Fruit fly (Drosophila melanogaster) whole organism, embryonic: ENCODE results near the gene CG32278.

Experiments used
- CG10979 ChIP-seq: fragments of 200-800 bp; sonication (Bioruptor generic); optimal IDR thresholded peaks from 2 replicates; lab custom pipeline; 2018; ENCODE audit warnings: missing biosample characterization, mild to moderate bottlenecking, missing genetic modification characterization, moderate library complexity
- CG14667 ChIP-seq: fragments of 200-800 bp; sonication (Bioruptor generic); IDR thresholded peaks from 2 replicates; pipeline ENCODE4 v1.3.6; 2022; ENCODE audit warnings: missing biosample characterization, missing genetic modification characterization
- CG15696 ChIP-seq: fragments of 200-800 bp; sonication (Bioruptor generic); optimal IDR thresholded peaks from 2 replicates; lab custom pipeline; 2019; ENCODE audit warnings: missing biosample characterization, mild to moderate bottlenecking, missing genetic modification characterization, moderate library complexity
- CG1602 ChIP-seq: fragments of 200-800 bp; sonication (Bioruptor generic); optimal IDR thresholded peaks from 3 replicates; lab custom pipeline; 2016; ENCODE audit warnings: missing biosample characterization, missing genetic modification characterization
- CG16779 ChIP-seq: fragments of 200-800 bp; sonication (Bioruptor generic); IDR thresholded peaks from 2 replicates; pipeline ENCODE4 v1.3.6; 2022; ENCODE audit warnings: missing biosample characterization, missing genetic modification characterization
- CG17359 ChIP-seq: fragments of 200-800 bp; sonication (Bioruptor generic); optimal IDR thresholded peaks from 3 replicates; lab custom pipeline; 2018; ENCODE audit warnings: missing biosample characterization, mild to moderate bottlenecking, missing genetic modification characterization, moderate library complexity
- CG17568 ChIP-seq: fragments of 200-800 bp; sonication (Bioruptor generic); optimal IDR thresholded peaks from 2 replicates; lab custom pipeline; 2018; ENCODE audit warnings: missing biosample characterization, mild to moderate bottlenecking, missing genetic modification characterization, moderate library complexity
- CG17612 ChIP-seq: fragments of 200-800 bp; sonication (Bioruptor generic); IDR thresholded peaks from 2 replicates; pipeline ENCODE4 v1.3.6; 2022; ENCODE audit warnings: missing biosample characterization, missing genetic modification characterization
- CG18476 ChIP-seq: fragments of 200-800 bp; sonication (Bioruptor generic); optimal IDR thresholded peaks from 2 replicates; lab custom pipeline; 2016; ENCODE audit warnings: missing biosample characterization, mild to moderate bottlenecking, missing genetic modification characterization
- CG3065 ChIP-seq: fragments of 200-800 bp; sonication (Bioruptor generic); optimal IDR thresholded peaks from 2 replicates; lab custom pipeline; 2016; ENCODE audit warnings: missing biosample characterization, missing genetic modification characterization
- CG3847 ChIP-seq: fragments of 200-800 bp; sonication (Bioruptor generic); IDR thresholded peaks from 2 replicates; pipeline ENCODE4 v1.3.6; 2022; ENCODE audit warnings: missing biosample characterization, missing genetic modification characterization
- CG4707 ChIP-seq: fragments of 200-800 bp; sonication (Bioruptor generic); optimal IDR thresholded peaks from 2 replicates; lab custom pipeline; 2018; ENCODE audit warnings: missing biosample characterization, mild to moderate bottlenecking, missing genetic modification characterization, moderate library complexity
- CG4820 ChIP-seq: fragments of 200-800 bp; sonication (Bioruptor generic); optimal IDR thresholded peaks from 3 replicates; lab custom pipeline; 2016; ENCODE audit warnings: missing biosample characterization, missing genetic modification characterization
- CG6175 ChIP-seq: fragments of 200-800 bp; sonication (Bioruptor generic); IDR thresholded peaks from 3 replicates; pipeline ENCODE4 v1.3.6; 2022; ENCODE audit warnings: missing biosample characterization, missing genetic modification characterization
- CG6272 ChIP-seq: fragments of 200-800 bp; sonication (Bioruptor generic); IDR thresholded peaks from 2 replicates; pipeline ENCODE4 v1.3.6; 2022; ENCODE audit warnings: missing biosample characterization, missing genetic modification characterization
- CG8388 ChIP-seq: fragments of 200-800 bp; sonication (Bioruptor generic); optimal IDR thresholded peaks from 2 replicates; lab custom pipeline; 2019; ENCODE audit warnings: missing biosample characterization, mild to moderate bottlenecking, missing genetic modification characterization, moderate library complexity
- CrebB ChIP-seq: fragments of 200-800 bp; sonication (Bioruptor generic); optimal IDR thresholded peaks from 3 replicates; lab custom pipeline; 2018; ENCODE audit warnings: missing biosample characterization, mild to moderate bottlenecking, missing genetic modification characterization
- D ChIP-seq, 2 experiments: fragments of 200-800 bp in 1 of 2; fragments of >200 bp in 1 of 2; sonication (Bioruptor generic) in 1 of 2; optimal IDR thresholded peaks; 2 replicates in 1 of 2; 3 replicates in 1 of 2; lab custom pipeline; 2017; ENCODE audit warnings: mild to moderate bottlenecking in 1 of 2, missing biosample characterization in 1 of 2, missing genetic modification characterization in 1 of 2, missing genetic modification reagents in 1 of 2
- Elba2 ChIP-seq: fragments of 200-800 bp; sonication (Bioruptor generic); optimal IDR thresholded peaks from 3 replicates; lab custom pipeline; 2016; ENCODE audit warnings: missing biosample characterization, missing genetic modification characterization
- Fer3 ChIP-seq: fragments of 200-800 bp; sonication (Bioruptor generic); optimal IDR thresholded peaks from 2 replicates; lab custom pipeline; 2018; ENCODE audit warnings: missing biosample characterization, mild to moderate bottlenecking, missing genetic modification characterization, moderate library complexity
- Gsc ChIP-seq: fragments of 200-800 bp; sonication (Bioruptor generic); IDR thresholded peaks from 2 replicates; pipeline ENCODE4 v1.3.6; 2022; ENCODE audit warnings: missing biosample characterization, missing genetic modification characterization
- Gug ChIP-seq: fragments of 200-800 bp; sonication (Bioruptor generic); IDR thresholded peaks from 4 replicates; pipeline ENCODE4 v1.3.6; 2022; ENCODE audit warnings: missing biosample characterization, missing genetic modification characterization
- H15 ChIP-seq: fragments of 200-800 bp; sonication (Bioruptor generic); IDR thresholded peaks from 3 replicates; pipeline ENCODE4 v1.3.6; 2022; ENCODE audit warnings: missing biosample characterization, missing genetic modification characterization
- HLHmδ ChIP-seq: fragments of 200-800 bp; sonication (Bioruptor generic); optimal IDR thresholded peaks from 2 replicates; lab custom pipeline; 2018; ENCODE audit warnings: missing biosample characterization, mild to moderate bottlenecking, missing genetic modification characterization, moderate library complexity
- Hmr ChIP-seq: fragments of 200-800 bp; sonication (Bioruptor generic); optimal IDR thresholded peaks from 3 replicates; lab custom pipeline; 2017; ENCODE audit warnings: mild to moderate bottlenecking, missing biosample characterization, missing genetic modification reagents, missing genetic modification characterization
- NFAT ChIP-seq: fragments of 200-800 bp; sonication (Bioruptor generic); IDR thresholded peaks from 2 replicates; pipeline ENCODE4 v1.3.6; 2022; ENCODE audit warnings: missing biosample characterization, missing genetic modification characterization
- Pdp1 ChIP-seq, 2 experiments: fragments of 200-800 bp; sonication (Bioruptor generic); optimal IDR thresholded peaks; 3 replicates each; lab custom pipeline; 2016; ENCODE audit warnings: missing biosample characterization in 2 of 2, missing genetic modification characterization in 2 of 2, mild to moderate bottlenecking in 1 of 2, moderate library complexity in 1 of 2
- Taf1 ChIP-seq: fragments of 200-800 bp; sonication (Bioruptor generic); IDR thresholded peaks from 2 replicates; pipeline ENCODE4 v1.3.6; 2022; ENCODE audit warnings: missing biosample characterization, missing genetic modification characterization
- Usf ChIP-seq: fragments of 200-800 bp; sonication (Bioruptor generic); optimal IDR thresholded peaks from 2 replicates; lab custom pipeline; 2017; ENCODE audit warnings: missing genotype, missing biosample characterization, missing genetic modification characterization
- ac ChIP-seq: fragments of 200-800 bp; sonication (Bioruptor generic); optimal IDR thresholded peaks from 3 replicates; lab custom pipeline; 2017; ENCODE audit warnings: missing biosample characterization, mild to moderate bottlenecking, missing genetic modification characterization
- az2 ChIP-seq: fragments of 200-800 bp; sonication (Bioruptor generic); optimal IDR thresholded peaks from 3 replicates; lab custom pipeline; 2016; ENCODE audit warnings: missing biosample characterization, missing genetic modification characterization
- corto ChIP-seq: fragments of 200-800 bp; sonication (Bioruptor generic); optimal IDR thresholded peaks from 2 replicates; lab custom pipeline; 2016; ENCODE audit warnings: missing biosample characterization, mild to moderate bottlenecking, missing genetic modification characterization, moderate library complexity
- dan ChIP-seq: fragments of 200-800 bp; sonication (Bioruptor generic); IDR thresholded peaks from 2 replicates; pipeline ENCODE4 v1.3.6; 2022; ENCODE audit warnings: missing biosample characterization, missing genetic modification characterization
- dm ChIP-seq: fragments of 200-800 bp; sonication (Bioruptor generic); optimal IDR thresholded peaks from 3 replicates; lab custom pipeline; 2016; ENCODE audit warnings: missing biosample characterization, missing genetic modification characterization
- esg ChIP-seq: fragments of 200-800 bp; sonication (Bioruptor generic); conservative IDR thresholded peaks from 2 replicates; pipeline ENCODE4 v1.3.6; 2022; ENCODE audit warnings: missing biosample characterization, missing genetic modification characterization
- exex ChIP-seq: fragments of 200-800 bp; sonication (Bioruptor generic); optimal IDR thresholded peaks from 4 replicates; lab custom pipeline; 2018; ENCODE audit warnings: missing biosample characterization, mild to moderate bottlenecking, missing genetic modification characterization, moderate library complexity
- gsb-n ChIP-seq: fragments of 200-800 bp; sonication (Bioruptor generic); optimal IDR thresholded peaks from 3 replicates; lab custom pipeline; 2018; ENCODE audit warnings: missing biosample characterization, mild to moderate bottlenecking, missing genetic modification characterization
- jumu ChIP-seq: fragments of 200-800 bp; sonication (Bioruptor generic); optimal IDR thresholded peaks from 3 replicates; lab custom pipeline; 2016; ENCODE audit warnings: missing biosample characterization, missing genetic modification characterization
- kah ChIP-seq: fragments of 200-800 bp; sonication (Bioruptor generic); optimal IDR thresholded peaks from 2 replicates; lab custom pipeline; 2018; ENCODE audit warnings: missing biosample characterization, mild to moderate bottlenecking, missing genetic modification characterization
- lbe ChIP-seq: fragments of 200-800 bp; sonication (Bioruptor generic); optimal IDR thresholded peaks from 2 replicates; lab custom pipeline; 2016; ENCODE audit warnings: missing biosample characterization, mild to moderate bottlenecking, missing genetic modification characterization
- nerfin-2 ChIP-seq: fragments of 200-800 bp; sonication (Bioruptor generic); IDR thresholded peaks from 2 replicates; pipeline ENCODE4 v1.3.6; 2022; ENCODE audit warnings: missing biosample characterization, missing genetic modification characterization; ENCODE audit not compliant: partially characterized antibody
- pzg ChIP-seq: fragments of 200-800 bp; sonication (Bioruptor generic); optimal IDR thresholded peaks from 3 replicates; lab custom pipeline; 2018; ENCODE audit warnings: missing biosample characterization, mild to moderate bottlenecking, missing genetic modification characterization, moderate library complexity
- run ChIP-seq: fragments of 200-800 bp; sonication (Bioruptor generic); optimal IDR thresholded peaks from 3 replicates; lab custom pipeline; 2018; ENCODE audit warnings: missing biosample characterization, mild to moderate bottlenecking, missing genetic modification characterization
- schlank ChIP-seq: fragments of 200-800 bp; sonication (Bioruptor generic); optimal IDR thresholded peaks from 2 replicates; lab custom pipeline; 2018; ENCODE audit warnings: missing biosample characterization, mild to moderate bottlenecking, missing genetic modification characterization
- slbo ChIP-seq: fragments of 200-800 bp; sonication (Bioruptor generic); IDR thresholded peaks from 2 replicates; pipeline ENCODE4 v1.3.6; 2022; ENCODE audit warnings: missing biosample characterization, missing genetic modification characterization
- so ChIP-seq: fragments of 200-800 bp; sonication (Bioruptor generic); IDR thresholded peaks from 3 replicates; pipeline ENCODE4 v1.3.6; 2022; ENCODE audit warnings: missing biosample characterization, missing genetic modification characterization
- sqz ChIP-seq: fragments of 200-800 bp; sonication (Bioruptor generic); optimal IDR thresholded peaks from 3 replicates; lab custom pipeline; 2018; ENCODE audit warnings: missing biosample characterization, mild to moderate bottlenecking, missing genetic modification characterization
- sug ChIP-seq: fragments of 200-800 bp; optimal IDR thresholded peaks from 2 replicates; lab custom pipeline; 2019; ENCODE audit warnings: missing biosample characterization, mild to moderate bottlenecking, missing genetic modification characterization, moderate library complexity
- trem ChIP-seq: fragments of 200-800 bp; optimal IDR thresholded peaks from 3 replicates; lab custom pipeline; 2019; ENCODE audit warnings: missing biosample characterization, mild to moderate bottlenecking, missing genetic modification characterization, moderate library complexity
- wdn ChIP-seq: fragments of 200-800 bp; sonication (Bioruptor generic); IDR thresholded peaks from 2 replicates; pipeline ENCODE4 v1.3.6; 2022; ENCODE audit warnings: missing biosample characterization, missing genetic modification characterization
- zfh1 ChIP-seq: fragments of 200-800 bp; sonication (Bioruptor generic); IDR thresholded peaks from 3 replicates; pipeline ENCODE4 v1.3.6; 2022; ENCODE audit warnings: missing biosample characterization, missing genetic modification characterization

Gene CG32278

DNA sequence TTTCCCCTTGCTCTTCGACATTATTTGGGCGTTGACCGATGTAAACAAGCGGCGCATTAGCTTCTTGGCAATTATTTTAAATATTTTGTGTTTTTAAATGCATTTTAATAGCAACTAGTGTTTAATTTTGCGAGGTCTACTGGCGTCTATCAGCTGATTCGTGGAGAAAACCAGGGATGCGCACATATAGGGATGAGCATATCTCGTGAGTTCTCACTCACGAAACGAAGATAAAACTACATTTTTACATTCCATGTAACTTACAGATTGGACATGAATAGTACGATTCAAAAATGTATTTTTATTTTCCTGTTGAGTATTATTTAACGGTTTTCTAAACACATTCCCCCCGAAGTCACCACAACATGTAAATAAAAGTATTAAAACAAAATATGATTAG, 28.4 kb downstream of the CG32278 start, which contains the start of gene CG14966 (continued):
- TF ChIP-seq CG3847 (GFP tag; lab: Robert Waterston, UW): peak; percentile 44
- peak; percentile 50 for TF ChIP-seq sug (tag; lab: Kevin White, UChicago)
- no peak for TF ChIP-seq CG6175 (GFP tag; lab: Robert Waterston, UW)
- TF ChIP-seq CG10979 (tag; lab: Kevin White, UChicago): peak; percentile 1
- TF ChIP-seq nerfin-2 (GFP tag; lab: Robert Waterston, UW): peak; percentile 66; the same call in 1 of the 2 replicates
- no peak for TF ChIP-seq D (optimal IDR thresholded peaks at IDR 0.05; lab: Kevin White, UChicago)
- TF ChIP-seq D (GFP tag; optimal IDR thresholded peaks at IDR 0.05; lab: Kevin White, UChicago): no peak
- TF ChIP-seq Taf1: no peak
- TF ChIP-seq CG8388: no peak
- no peak for TF ChIP-seq Elba2 (GFP tag; lab: Kevin White, UChicago)
- TF ChIP-seq jumu: peak; percentile 9
- no peak for TF ChIP-seq gsb-n
- no peak for TF ChIP-seq zfh1 (GFP tag; lab: Robert Waterston, UW)
- no peak for TF ChIP-seq corto (GFP tag; lab: Kevin White, UChicago)
- no peak for TF ChIP-seq ac (GFP tag; lab: Kevin White, UChicago)
- no peak for TF ChIP-seq run (tag; lab: Kevin White, UChicago)
- TF ChIP-seq esg: no peak
- no peak for TF ChIP-seq CG3065 (GFP tag; lab: Kevin White, UChicago)
- TF ChIP-seq Hmr (GFP tag; lab: Kevin White, UChicago): peak; percentile 27
- TF ChIP-seq pzg: peak; percentile 89
- TF ChIP-seq CG6272 (GFP tag; lab: Robert Waterston, UW): no peak
- no peak for TF ChIP-seq dm (GFP tag; lab: Kevin White, UChicago)
- peak; percentile 63; the same call in 1 of the 2 replicates for TF ChIP-seq slbo
- TF ChIP-seq wdn (GFP tag; lab: Robert Waterston, UW): no peak
- TF ChIP-seq CG15696 (tag; lab: Kevin White, UChicago): no peak
- TF ChIP-seq CG1602 (GFP tag; lab: Kevin White, UChicago): no peak
- peak; percentile 2 for TF ChIP-seq exex (tag; lab: Kevin White, UChicago)
- TF ChIP-seq lbe: peak; percentile 17
- no peak for TF ChIP-seq so (GFP tag; lab: Robert Waterston, UW)
- no peak for TF ChIP-seq Usf
- no peak for TF ChIP-seq dan (GFP tag; lab: Robert Waterston, UW)
- peak; percentile 76 for TF ChIP-seq trem (tag; lab: Kevin White, UChicago)
- no peak for TF ChIP-seq CG18476 (GFP tag; lab: Kevin White, UChicago)
- no peak for TF ChIP-seq CG4820 (GFP tag; lab: Kevin White, UChicago)
- TF ChIP-seq Gsc: no peak
- TF ChIP-seq CG14667 (GFP tag; lab: Robert Waterston, UW): no peak
- TF ChIP-seq CG4707 (GFP tag; lab: Kevin White, UChicago): no peak
- peak; percentile 5; the same call in 1 of the 4 replicates for TF ChIP-seq Gug (GFP tag; lab: Robert Waterston, UW)
- TF ChIP-seq Pdp1 (GFP tag; optimal IDR thresholded peaks at IDR 0.05; lab: Kevin White, UChicago): peak in 1 of 2 experiments; percentile 47
- TF ChIP-seq schlank (tag; lab: Kevin White, UChicago): no peak
- TF ChIP-seq CG17359 (tag; lab: Kevin White, UChicago): no peak
- no peak for TF ChIP-seq CrebB
- no peak for TF ChIP-seq sqz
- no peak; the same call in 1 of the 2 replicates for TF ChIP-seq NFAT (GFP tag; lab: Robert Waterston, UW)
- TF ChIP-seq kah (GFP tag; lab: Kevin White, UChicago): peak; percentile 15
- TF ChIP-seq az2: peak; percentile 17
- TF ChIP-seq H15: no peak
- TF ChIP-seq CG17568 (GFP tag; lab: Kevin White, UChicago): no peak
- TF ChIP-seq CG17612 (GFP tag; lab: Robert Waterston, UW): no peak
- no peak for TF ChIP-seq Fer3 (tag; lab: Kevin White, UChicago)
- no peak for TF ChIP-seq CG16779 (GFP tag; lab: Robert Waterston, UW)
- TF ChIP-seq HLHmδ (GFP tag; lab: Kevin White, UChicago): no peak
